Fruit fly (Drosophila melanogaster): ENCODE results near the gene Nepl17.

The Nepl17 gene

dm6 chr3R:28831626-28832267 is 41.0 kb upstream of the Nepl17 start, which contains the start of gene WASp (continued):
- TF ChIP-seq ash1 (GFP tag; optimal IDR thresholded peaks at IDR 0.05) (peak; percentile 51), CG3065 (GFP tag; optimal IDR thresholded peaks at IDR 0.05) (peak; percentile 63), CG8924 (tag; optimal IDR thresholded peaks at IDR 0.05) (peak; percentile 49), Usf (GFP tag; optimal IDR thresholded peaks at IDR 0.05) (peak; percentile 4), H15 (GFP tag; IDR thresholded peaks at IDR 0.05) (peak; percentile 59; the same call in 1 of the 3 replicates), CG1647 (GFP tag; optimal IDR thresholded peaks at IDR 0.05) (peak; percentile 70), schlank (tag; optimal IDR thresholded peaks at IDR 0.05) (peak; percentile 75), Doc3 (GFP tag; IDR thresholded peaks at IDR 0.05; ENCODE audit: partially characterized antibody) (no peak), odd (GFP tag; optimal IDR thresholded peaks at IDR 0.05) (no peak), Rx (GFP tag; IDR thresholded peaks at IDR 0.05) (peak; percentile 75), Mrtf (GFP tag; IDR thresholded peaks at IDR 0.05) (no peak; the same call in 2 of the 3 replicates), al (GFP tag; IDR thresholded peaks at IDR 0.05) (peak; percentile 30; the same call in 1 of the 2 replicates), CG6175 (GFP tag; IDR thresholded peaks at IDR 0.05) (no peak), unc-4 (GFP tag; IDR thresholded peaks at IDR 0.05; ENCODE audit: partially characterized antibody) (peak; percentile 63), ken (GFP tag; IDR thresholded peaks at IDR 0.05) (peak; percentile 58; the same call in 1 of the 3 replicates), NFAT (GFP tag; IDR thresholded peaks at IDR 0.05) (peak; percentile 62; the same call in 1 of the 2 replicates), row (GFP tag; IDR thresholded peaks at IDR 0.05) (peak; percentile 75), sens (GFP tag) (peak; percentile 95), CG8388 (GFP tag; optimal IDR thresholded peaks at IDR 0.05) (peak; percentile 51), danr (GFP tag; IDR thresholded peaks at IDR 0.05) (no peak), CG31224 (GFP tag; IDR thresholded peaks at IDR 0.05) (0 out of 2 replicates have a peak, but pooled peaks have one; percentile 29), C15 (GFP tag; IDR thresholded peaks at IDR 0.05) (0 out of 3 replicates have a peak, but pooled peaks have one; percentile 24), CTCF (GFP tag; optimal IDR thresholded peaks at IDR 0.05) (peak; percentile 12), CG11560 (tag; IDR thresholded peaks at IDR 0.05) (no peak; the same call in 2 of the 3 replicates), HLH54F (GFP tag; optimal IDR thresholded peaks at IDR 0.05) (peak; percentile 69), CG14965 (GFP tag; optimal IDR thresholded peaks at IDR 0.05; ENCODE audit: borderline replicate concordance) (no peak), CG15073 (GFP tag; optimal IDR thresholded peaks at IDR 0.05) (no peak), p53 (GFP tag; optimal IDR thresholded peaks at IDR 0.05) (peak; percentile 57), jumu (GFP tag; optimal IDR thresholded peaks at IDR 0.05) (peak; percentile 71), CG3838 (GFP tag; optimal IDR thresholded peaks at IDR 0.05) (peak; percentile 61), wor (GFP tag; IDR thresholded peaks at IDR 0.05) (no peak), CG14860 (GFP tag; IDR thresholded peaks at IDR 0.05; ENCODE audit: partially characterized antibody) (peak; percentile 53; the same call in 1 of the 3 replicates), run (tag; optimal IDR thresholded peaks at IDR 0.05) (peak; percentile 59), CG5180 (GFP tag; optimal IDR thresholded peaks at IDR 0.05) (no peak), CG17912 (GFP tag; optimal IDR thresholded peaks at IDR 0.05) (peak; percentile 78), btn (GFP tag; optimal IDR thresholded peaks at IDR 0.05) (peak; percentile 37), CG15696 (tag; optimal IDR thresholded peaks at IDR 0.05) (no peak), mam (GFP tag; optimal IDR thresholded peaks at IDR 0.05) (peak; percentile 64), HmgZ (tag; optimal IDR thresholded peaks at IDR 0.05) (peak; percentile 86), NC2β (GFP tag; optimal IDR thresholded peaks at IDR 0.05) (peak; percentile 90), gfzf (GFP tag; optimal IDR thresholded peaks at IDR 0.05) (peak; percentile 95), pan (optimal IDR thresholded peaks at IDR 0.05) (no peak), pan (GFP tag; optimal IDR thresholded peaks at IDR 0.05 in 1 of 2, IDR thresholded peaks at IDR 0.05 in 1 of 2) (peak in 1 of 2 experiments; percentile 65), CG43689 (GFP tag; IDR thresholded peaks at IDR 0.05) (no peak; the same call in 1 of the 2 replicates), Meics (GFP tag; optimal IDR thresholded peaks at IDR 0.05) (peak; percentile 78), Ada2b (GFP tag; IDR thresholded peaks at IDR 0.05) (0 out of 2 replicates have a peak, but pooled peaks have one; percentile 33), CG8089 (GFP tag; optimal IDR thresholded peaks at IDR 0.05) (peak; percentile 69), CG2120 (GFP tag; optimal IDR thresholded peaks at IDR 0.05) (no peak), CG7987 (GFP tag; optimal IDR thresholded peaks at IDR 0.05) (peak; percentile 86), Bteb2 (GFP tag; optimal IDR thresholded peaks at IDR 0.05) (peak; percentile 76), Hr78 (GFP tag; optimal IDR thresholded peaks at IDR 0.05) (no peak)
